Fruit fly (Drosophila melanogaster): ENCODE data around the gene srl.

Gene srl

dm6 chr3R:4401977-4402589 lies 27.1 kb downstream of the srl start, which contains the start of gene CG9853:
Gene CG9853, minus strand, starts transcription at chr3R:4402027.
- TF ChIP-seq noc (tag; optimal IDR thresholded peaks at IDR 0.05): no peak

- TF ChIP-seq noc (tag; optimal IDR thresholded peaks at IDR 0.05): no peak
These were observed 28.7 kb downstream of the srl start, which contains the start of gene CG14647 for dm6 chr3R:4400497-4400833. Gene CG14647, plus strand, starts transcription at chr3R:4400510.

- TF ChIP-seq noc (tag; optimal IDR thresholded peaks at IDR 0.05): no peak
These were observed 29.2 kb downstream of the srl start for dm6 chr3R:4399810-4400496.

dm6 chr3R:4397403-4398079 lies 31.6 kb downstream of the srl start, which contains the start of gene CG9855:
Gene CG9855, minus strand, starts transcription at chr3R:4397875.
- TF ChIP-seq noc (tag; optimal IDR thresholded peaks at IDR 0.05): no peak

dm6 chr3R:4394654-4395581 lies 34.2 kb downstream of the srl start:
- TF ChIP-seq noc (tag; optimal IDR thresholded peaks at IDR 0.05): peak; percentile 96

- no peak for TF ChIP-seq noc (tag; optimal IDR thresholded peaks at IDR 0.05)
These were observed 35.0 kb downstream of the srl start, which contains the start of gene CG34112 for dm6 chr3R:4394117-4394516. Gene CG34112, minus strand, starts transcription at chr3R:4394259.

DNA sequence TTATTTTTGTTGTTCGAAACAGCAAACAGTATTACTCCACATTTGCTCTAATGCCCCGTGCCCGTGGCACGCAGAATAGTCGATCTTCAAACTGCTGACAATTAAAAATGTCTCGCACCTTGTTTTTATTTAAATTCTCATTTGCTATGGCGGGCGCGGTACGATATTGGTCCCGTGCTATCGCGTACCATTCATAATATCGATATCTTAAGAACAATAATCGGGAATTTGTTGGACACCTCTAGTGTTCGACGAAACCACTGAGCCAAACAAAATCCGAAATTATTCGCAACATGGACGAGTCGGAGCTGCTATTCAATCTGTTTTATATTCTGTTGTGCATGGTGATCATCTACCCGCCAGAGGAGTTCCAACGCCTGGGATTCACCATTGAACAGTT lies 39.0 kb downstream of the srl start, which contains the start of gene CG14646:
CG14646 (plus strand) TSS at position 234 of the 400 bp plus-strand sequence.
- no peak for TF ChIP-seq noc (tag; optimal IDR thresholded peaks at IDR 0.05)

dm6 chr3R:4387490-4387889 lies 41.6 kb downstream of the srl start, which contains the start of gene tub:
Gene tub, plus strand, starts transcription at chr3R:4387742.
- TF ChIP-seq noc (tag; optimal IDR thresholded peaks at IDR 0.05): peak; percentile 31

DNA sequence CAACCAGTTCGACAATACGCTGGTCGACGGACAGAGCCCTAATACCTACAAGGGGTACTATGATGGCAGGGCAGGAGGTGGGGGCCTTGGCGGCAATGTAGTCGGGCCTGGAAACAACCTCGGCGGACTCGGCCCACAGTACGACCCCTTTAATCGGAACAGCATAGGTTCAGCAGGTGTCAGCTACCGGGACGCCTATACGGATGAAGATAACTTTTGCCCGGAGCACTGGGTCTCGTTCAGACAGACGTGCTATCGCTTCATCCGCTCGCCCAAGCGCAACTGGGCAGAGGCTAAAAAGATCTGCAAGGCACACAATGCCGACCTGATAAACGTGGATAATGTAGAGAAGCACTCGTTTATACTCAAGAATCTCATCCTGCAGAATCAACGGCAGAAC lies 47.0 kb downstream of the srl start:
- no peak for TF ChIP-seq noc (tag; optimal IDR thresholded peaks at IDR 0.05)

DNA sequence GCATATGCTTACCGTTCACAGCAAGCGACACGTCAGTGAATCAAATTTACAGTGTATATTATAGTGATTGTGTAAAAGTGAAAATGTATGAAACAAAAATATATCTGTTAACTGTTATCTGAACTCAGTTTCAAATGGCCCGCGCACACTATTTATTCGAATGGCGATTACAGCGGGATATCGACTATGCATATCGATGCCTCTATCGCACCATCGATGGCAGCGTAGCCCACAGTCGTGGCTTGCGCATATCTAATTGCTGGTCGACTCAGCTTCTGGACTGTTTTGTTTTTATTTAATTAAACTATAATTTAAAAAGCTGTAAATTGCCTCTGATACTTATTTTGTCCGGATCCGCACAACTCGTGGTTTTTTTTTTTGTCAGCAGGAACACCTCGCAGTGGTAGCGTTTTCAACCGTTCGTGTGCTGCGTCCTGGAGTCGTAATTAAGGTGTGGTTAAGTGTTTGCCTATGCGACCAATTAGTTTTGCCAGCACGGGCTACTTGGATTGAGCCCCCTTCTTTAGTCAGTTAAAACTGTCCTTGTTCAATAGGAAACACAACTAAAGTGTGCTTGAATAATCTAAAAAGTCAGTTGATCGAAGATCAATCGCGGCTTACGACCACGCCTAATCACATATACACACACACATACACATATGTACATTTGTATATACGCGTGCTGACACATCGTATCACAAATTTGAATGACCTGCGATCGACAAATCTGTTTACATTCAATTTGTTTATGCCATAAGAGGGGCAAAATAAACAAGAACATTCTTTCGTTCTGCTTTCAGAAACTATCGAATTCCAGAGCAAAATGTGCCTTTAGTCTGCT lies 47.8 kb downstream of the srl start, which contains the start of gene Cont:
Cont (plus strand) TSS at position 228 of the 841 bp plus-strand sequence.
- no peak for TF ChIP-seq noc (tag; optimal IDR thresholded peaks at IDR 0.05)

DNA sequence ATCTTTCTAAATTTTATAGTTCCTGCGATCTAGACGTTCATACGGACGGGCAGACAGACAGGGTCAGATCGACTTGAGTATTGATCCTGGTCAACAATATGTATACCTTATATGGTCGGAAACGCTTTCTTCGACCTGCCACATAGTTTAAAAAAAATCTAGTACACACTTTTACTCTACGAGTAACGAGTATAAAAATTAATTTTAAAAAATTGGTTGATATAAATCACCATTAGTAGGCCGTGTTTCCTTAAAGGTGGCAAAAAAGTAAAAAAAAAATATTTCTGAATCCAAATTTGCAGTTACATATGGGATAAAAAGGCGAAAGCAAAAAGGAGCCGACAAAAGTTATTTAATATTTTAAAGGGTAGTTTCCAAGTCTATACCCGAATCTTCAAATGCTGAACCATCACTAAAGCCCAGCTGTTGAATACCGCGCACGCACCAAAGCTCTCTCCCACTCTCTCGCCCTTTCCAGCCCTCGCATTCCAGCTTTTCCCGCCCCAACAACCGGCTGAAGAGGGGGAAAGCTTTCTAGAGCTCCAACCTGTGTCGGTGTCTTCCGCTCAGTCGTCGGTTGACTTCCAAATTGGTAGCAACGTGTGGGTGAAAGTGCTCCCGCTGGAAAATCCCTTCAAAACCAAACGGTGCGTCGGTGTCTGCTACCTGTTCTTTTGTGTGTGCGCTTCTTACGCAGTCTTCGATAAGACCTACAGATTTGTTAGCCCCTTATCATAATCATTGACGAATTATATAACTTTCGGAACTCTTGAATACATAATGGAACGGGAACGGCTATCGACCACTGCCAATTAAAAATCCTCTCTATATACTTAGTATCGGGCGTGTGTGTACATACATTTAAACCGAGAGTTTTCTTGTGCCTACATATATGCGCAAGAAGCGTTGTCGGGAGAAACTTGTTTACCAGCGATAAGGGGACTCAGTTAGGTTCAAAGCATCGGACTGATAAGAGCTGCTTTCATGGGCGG lies 50.5 kb downstream of the srl start, which contains the start of gene Sfxn1-3:
Sfxn1-3 (plus strand) TSS at position 238 of the 992 bp plus-strand sequence.
- peak; percentile 81 for TF ChIP-seq noc (tag; optimal IDR thresholded peaks at IDR 0.05)
